Worm (Caenorhabditis elegans) whole organism, L3 larva: ENCODE data around the gene B0252.5.

Experiments used
- elt-1 ChIP-seq: fragments of 150-350 bp; optimal IDR thresholded peaks from 2 replicates; lab custom pipeline; 2014; ENCODE audit warnings: missing biosample characterization, missing genetic modification characterization
- elt-3 ChIP-seq, 3 experiments: fragments of 150-350 bp in 1 of 3; sonication (generic microtip) in 2 of 3; optimal IDR thresholded peaks; 2 replicates in 2 of 3; 4 replicates in 1 of 3; lab custom pipeline; 2014 to 2017; ENCODE audit warnings: missing biosample characterization in 3 of 3, missing genetic modification characterization in 3 of 3
- jun-1 ChIP-seq: fragments of 150-350 bp; optimal IDR thresholded peaks from 2 replicates; lab custom pipeline; 2014; ENCODE audit warnings: missing biosample characterization, missing genetic modification reagents, missing genetic modification characterization
- lin-15B ChIP-seq: fragments of 150-350 bp; optimal IDR thresholded peaks from 2 replicates; lab custom pipeline; 2014; ENCODE audit warnings: missing biosample characterization, missing genetic modification characterization
- mdl-1 ChIP-seq: fragments of 150-350 bp; optimal IDR thresholded peaks from 2 replicates; lab custom pipeline; 2014; ENCODE audit warnings: missing biosample characterization, missing genetic modification characterization
- nhr-28 ChIP-seq: fragments of 150-350 bp; optimal IDR thresholded peaks from 2 replicates; lab custom pipeline; 2014; ENCODE audit warnings: missing biosample characterization, missing genetic modification characterization
- pqm-1 ChIP-seq: fragments of 150-350 bp; optimal IDR thresholded peaks from 2 replicates; lab custom pipeline; 2017; ENCODE audit warnings: missing biosample characterization, missing genetic modification characterization, inconsistent platforms
- unc-62 ChIP-seq: fragments of 150-350 bp; sonication (generic microtip); optimal IDR thresholded peaks from 4 replicates; lab custom pipeline; 2014; ENCODE audit warnings: missing biosample characterization, missing genetic modification reagents, missing genetic modification characterization

DNA sequence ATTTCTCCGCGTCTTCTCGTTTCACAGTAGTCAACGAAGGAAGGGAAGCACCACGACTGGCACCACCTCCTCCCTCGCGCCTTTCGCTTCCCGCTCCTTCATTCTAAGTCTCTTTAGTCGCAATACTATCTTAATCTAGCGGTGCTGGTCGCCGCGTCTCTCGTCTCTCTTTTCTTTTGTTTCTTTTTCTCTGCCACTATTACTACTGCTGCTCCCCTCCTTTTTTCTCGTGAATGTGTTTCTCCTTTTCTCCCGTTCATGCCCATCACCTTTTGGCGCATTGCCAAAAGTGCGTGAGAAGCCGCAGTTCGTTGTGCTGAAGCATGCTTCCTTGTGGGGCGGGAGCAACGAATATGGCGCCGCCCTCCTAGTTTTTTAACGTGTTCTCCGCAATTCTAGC lies 7.8 kb upstream of the B0252.5 start:
- TF ChIP-seq elt-1 (tag; lab: Kevin White, UChicago): no peak
- TF ChIP-seq elt-3 (tag; optimal IDR thresholded peaks at IDR 0.05; lab: Kevin White, UChicago): no peak
- TF ChIP-seq nhr-28 (tag; lab: Kevin White, UChicago): no peak
- peak; percentile 56 for TF ChIP-seq pqm-1 (tag; lab: Kevin White, UChicago)
- peak; percentile 38 for TF ChIP-seq lin-15B (tag; lab: Kevin White, UChicago)
- peak; percentile 62 for TF ChIP-seq mdl-1 (tag; lab: Kevin White, UChicago)
- TF ChIP-seq jun-1 (tag; lab: Kevin White, UChicago): peak; percentile 88
- TF ChIP-seq unc-62 (GFP tag; lab: Kevin White, UChicago): peak; percentile 6
